Worm (Caenorhabditis elegans) whole organism, L3 larva: ENCODE data around the gene T03G11.10.

Experiments used
- aly-2 ChIP-seq: fragments of 150-350 bp; optimal IDR thresholded peaks from 2 replicates; lab custom pipeline; 2014; ENCODE audit warnings: missing biosample characterization, missing genetic modification characterization
- ceh-82 ChIP-seq: fragments of 150-350 bp; optimal IDR thresholded peaks from 2 replicates; lab custom pipeline; 2014; ENCODE audit warnings: missing biosample characterization, missing genetic modification characterization
- egl-27 ChIP-seq: sonication (generic microtip); optimal IDR thresholded peaks from 4 replicates; lab custom pipeline; 2017; ENCODE audit warnings: missing biosample characterization, missing genetic modification reagents, missing genetic modification characterization
- elt-1 ChIP-seq: fragments of 150-350 bp; optimal IDR thresholded peaks from 2 replicates; lab custom pipeline; 2014; ENCODE audit warnings: missing biosample characterization, missing genetic modification characterization
- fkh-10 ChIP-seq: sonication (generic microtip); optimal IDR thresholded peaks from 2 replicates; lab custom pipeline; 2017; ENCODE audit warnings: missing biosample characterization, missing genetic modification reagents, missing genetic modification characterization
- fos-1 ChIP-seq: fragments of 150-350 bp; optimal IDR thresholded peaks from 2 replicates; lab custom pipeline; 2014; ENCODE audit warnings: missing biosample characterization, missing genetic modification characterization
- nfya-1 ChIP-seq: sonication (generic microtip); optimal IDR thresholded peaks from 2 replicates; lab custom pipeline; 2017; ENCODE audit warnings: missing genetic modification characterization, mild to moderate bottlenecking, missing compliant biosample characterization, antibody characterized with exemption, moderate library complexity; ENCODE audit not compliant: insufficient read depth
- nhr-12 ChIP-seq: fragments of 150-350 bp; optimal IDR thresholded peaks from 2 replicates; lab custom pipeline; 2014; ENCODE audit warnings: missing biosample characterization, missing genetic modification characterization
- nhr-237 ChIP-seq: fragments of 150-350 bp; optimal IDR thresholded peaks from 2 replicates; lab custom pipeline; 2014; ENCODE audit warnings: missing biosample characterization, missing genetic modification characterization
- snpc-4 ChIP-seq: fragments of 150-350 bp; optimal IDR thresholded peaks from 2 replicates; lab custom pipeline; 2014; ENCODE audit warnings: missing biosample characterization, missing genetic modification characterization
- tbx-2 ChIP-seq: sonication (generic microtip); optimal IDR thresholded peaks from 2 replicates; lab custom pipeline; 2016; ENCODE audit warnings: mild to moderate bottlenecking, missing genetic modification characterization, missing compliant biosample characterization
- zag-1 ChIP-seq: fragments of 150-350 bp; optimal IDR thresholded peaks from 2 replicates; lab custom pipeline; 2014; ENCODE audit warnings: missing biosample characterization, missing genetic modification characterization
- ztf-11 ChIP-seq: fragments of 150-350 bp; optimal IDR thresholded peaks from 2 replicates; lab custom pipeline; 2014; ENCODE audit warnings: missing biosample characterization, missing genetic modification characterization

DNA sequence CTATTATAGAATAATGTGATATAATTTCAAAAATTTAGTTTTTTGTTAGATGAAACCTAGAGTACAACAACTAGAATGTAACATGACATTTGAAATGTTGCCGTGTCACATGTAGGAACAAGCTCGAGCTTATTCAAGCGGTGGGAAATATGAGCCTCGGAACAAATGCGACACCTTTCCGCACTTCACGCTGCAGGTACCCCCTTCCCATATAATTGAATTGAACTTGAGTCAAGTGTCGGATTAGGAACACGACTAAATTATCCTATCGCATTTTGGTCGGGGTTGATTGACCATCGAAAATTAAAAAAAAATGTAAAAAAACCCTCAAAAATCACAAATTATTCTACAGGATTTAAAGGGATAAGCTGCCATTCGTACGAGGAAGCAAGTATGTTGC lies 50.8 kb downstream of the T03G11.10 start:
- no peak for TF ChIP-seq nhr-237 (tag; lab: Kevin White, UChicago)
- TF ChIP-seq egl-27, result no peak
- TF ChIP-seq tbx-2 (tag; lab: Kevin White, UChicago), result no peak
- TF ChIP-seq elt-1, result no peak
- TF ChIP-seq snpc-4 (tag; lab: Kevin White, UChicago), result no peak
- TF ChIP-seq fkh-10, result no peak
- TF ChIP-seq ztf-11 (tag; lab: Kevin White, UChicago), result no peak
- TF ChIP-seq aly-2 (tag; lab: Kevin White, UChicago), result no peak
- no peak for TF ChIP-seq nhr-12 (tag; lab: Kevin White, UChicago)
- TF ChIP-seq ceh-82 (tag; lab: Kevin White, UChicago), result no peak
- TF ChIP-seq zag-1 (tag; lab: Kevin White, UChicago), result no peak
- TF ChIP-seq fos-1 (tag; lab: Kevin White, UChicago), result no peak
- no peak for TF ChIP-seq nfya-1 (tag; lab: Kevin White, UChicago)
